Worm (Caenorhabditis elegans): Measurements from ENCODE around the gene srw-127.

- TF ChIP-seq ztf-11 (tag; optimal IDR thresholded peaks at IDR 0.05) (no peak), zag-1 (tag; optimal IDR thresholded peaks at IDR 0.05) (no peak), ceh-82 (tag; optimal IDR thresholded peaks at IDR 0.05) (no peak), unc-62 (GFP tag; optimal IDR thresholded peaks at IDR 0.05) (no peak), snpc-4 (tag; optimal IDR thresholded peaks at IDR 0.05) (no peak), fkh-10 (GFP tag; optimal IDR thresholded peaks at IDR 0.05) (no peak), R02D3.7 (tag; optimal IDR thresholded peaks at IDR 0.05) (no peak), elt-3 (tag; optimal IDR thresholded peaks at IDR 0.05) (no peak), ama-1 (optimal IDR thresholded peaks at IDR 0.05) (no peak), nhr-28 (tag; optimal IDR thresholded peaks at IDR 0.05) (no peak)
These were observed 34.8 kb downstream of the srw-127 start, which contains the start of gene F20A1.8 for ce11 chrV:7047512-7047911.
